Worm (Caenorhabditis elegans): ENCODE data around the gene col-150.
A peak's percentile ranks its signal among the peaks of the same experiment; 100 is the strongest.

- TF ChIP-seq unc-98 (GFP tag; IDR thresholded peaks at IDR 0.05) (no peak), elt-3 (tag; optimal IDR thresholded peaks at IDR 0.05) (no peak), efl-1 (optimal IDR thresholded peaks at IDR 0.05) (no peak), efl-1 (GFP tag; optimal IDR thresholded peaks at IDR 0.05 in 1 of 2) (no peak), nhr-77 (tag; optimal IDR thresholded peaks at IDR 0.05) (no peak), nhr-28 (tag; optimal IDR thresholded peaks at IDR 0.05) (no peak), fkh-8 (tag; optimal IDR thresholded peaks at IDR 0.05) (peak; percentile 39), tbx-2 (tag; optimal IDR thresholded peaks at IDR 0.05) (no peak), hlh-17 (GFP tag; optimal IDR thresholded peaks at IDR 0.05; ENCODE audit: borderline replicate concordance) (no peak), pag-3 (tag; optimal IDR thresholded peaks at IDR 0.05; ENCODE audit: borderline replicate concordance, insufficient read depth) (no peak), ama-1 (optimal IDR thresholded peaks at IDR 0.05) (no peak), nhr-237 (tag; optimal IDR thresholded peaks at IDR 0.05) (no peak), nhr-12 (tag; optimal IDR thresholded peaks at IDR 0.05) (no peak)
Measured at ce11 chrV:10276038-10276437, 18.4 kb downstream of the col-150 start.
